Fruit fly (Drosophila melanogaster) whole organism, embryonic: Measurements from ENCODE around the gene tok.

Experiments
- Abd-B ChIP-seq: fragments of 200-800 bp; sonication (Bioruptor generic); optimal IDR thresholded peaks from 2 replicates; lab custom pipeline; 2018; ENCODE audit warnings: missing biosample characterization, mild to moderate bottlenecking, missing genetic modification characterization, moderate library complexity
- CG5953 ChIP-seq: fragments of 200-800 bp; sonication (Bioruptor generic); IDR thresholded peaks from 2 replicates; pipeline ENCODE4 v1.3.6; 2022; ENCODE audit warnings: missing biosample characterization, missing genetic modification characterization
- CG9609 ChIP-seq: fragments of 200-800 bp; sonication (Bioruptor generic); optimal IDR thresholded peaks from 3 replicates; lab custom pipeline; 2016; ENCODE audit warnings: missing biosample characterization, missing genetic modification characterization
- Doc3 ChIP-seq: fragments of 200-800 bp; sonication (Bioruptor generic); IDR thresholded peaks from 3 replicates; pipeline ENCODE4 v1.3.6; 2022; ENCODE audit warnings: missing biosample characterization, missing genetic modification characterization; ENCODE audit not compliant: partially characterized antibody
- fd64A ChIP-seq: fragments of 200-800 bp; sonication (Bioruptor generic); optimal IDR thresholded peaks from 3 replicates; lab custom pipeline; 2018; ENCODE audit warnings: missing biosample characterization, mild to moderate bottlenecking, missing genetic modification characterization
- nom ChIP-seq: fragments of 200-800 bp; sonication (Bioruptor generic); optimal IDR thresholded peaks from 2 replicates; lab custom pipeline; 2017; ENCODE audit warnings: missing biosample characterization, missing genetic modification characterization, mild to moderate bottlenecking, moderate library complexity, missing genetic modification reagents
- vvl ChIP-seq: fragments of 200-800 bp; sonication (Bioruptor generic); IDR thresholded peaks from 2 replicates; pipeline ENCODE4 v1.3.6; 2022; ENCODE audit warnings: missing biosample characterization, missing genetic modification characterization
- zen ChIP-seq: fragments of 200-800 bp; sonication (Bioruptor generic); optimal IDR thresholded peaks from 3 replicates; lab custom pipeline; 2018; ENCODE audit warnings: missing biosample characterization, mild to moderate bottlenecking, missing genetic modification characterization, moderate library complexity

DNA sequence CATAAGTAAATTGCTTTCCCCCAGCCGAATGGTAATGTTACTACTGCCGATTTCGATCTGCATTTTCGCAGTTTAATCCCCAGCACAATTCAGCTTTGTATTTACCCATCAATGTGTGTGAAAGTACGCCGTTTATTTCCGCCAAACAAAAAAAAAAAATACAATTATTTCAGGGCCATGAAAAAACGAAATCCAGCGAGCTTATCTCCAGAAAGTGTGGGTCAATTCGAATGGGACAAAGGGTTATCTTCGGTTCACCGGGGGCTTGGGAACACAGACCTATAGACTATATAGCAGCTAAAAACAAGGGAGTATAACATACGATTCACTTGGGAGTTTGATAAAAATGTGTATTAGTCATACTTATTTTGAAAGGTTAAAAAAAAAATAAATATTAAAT, 7.5 kb downstream of the tok start:
- TF ChIP-seq Doc3 (GFP tag; lab: Robert Waterston, UW) = no peak
- TF ChIP-seq CG9609 (GFP tag; lab: Kevin White, UChicago) = no peak
- no peak for TF ChIP-seq nom
- no peak for TF ChIP-seq zen (tag; lab: Kevin White, UChicago)
- no peak for TF ChIP-seq Abd-B (GFP tag; lab: Kevin White, UChicago)
- TF ChIP-seq fd64A = no peak
- TF ChIP-seq CG5953 = no peak
- TF ChIP-seq vvl = no peak
